Fruit fly (Drosophila melanogaster) whole organism, adult: Measurements from ENCODE around the gene ppk10.

Experiments used
- CG11617 ChIP-seq: fragments of 200-800 bp; sonication (Bioruptor generic); optimal IDR thresholded peaks from 2 replicates; lab custom pipeline; 2017; ENCODE audit warnings: mild to moderate bottlenecking, missing biosample characterization, missing genetic modification reagents, missing genetic modification characterization
- CG12768 ChIP-seq: fragments of 200-800 bp; sonication (Bioruptor generic); optimal IDR thresholded peaks from 2 replicates; lab custom pipeline; 2017; ENCODE audit warnings: missing biosample characterization, missing genetic modification characterization, mild to moderate bottlenecking, moderate library complexity, missing genetic modification reagents
- CG14711 ChIP-seq: fragments of 200-800 bp; sonication (Bioruptor generic); optimal IDR thresholded peaks from 2 replicates; lab custom pipeline; 2018; ENCODE audit warnings: missing biosample characterization, mild to moderate bottlenecking, missing genetic modification characterization, moderate library complexity
- CG1620 ChIP-seq: fragments of 200-800 bp; sonication (Bioruptor generic); optimal IDR thresholded peaks from 2 replicates; lab custom pipeline; 2016; ENCODE audit warnings: missing biosample characterization, missing genetic modification characterization
- CG33017 ChIP-seq: fragments of 200-800 bp; sonication (Bioruptor generic); optimal IDR thresholded peaks from 2 replicates; lab custom pipeline; 2018; ENCODE audit warnings: missing biosample characterization, mild to moderate bottlenecking, missing genetic modification characterization, moderate library complexity
- CG5204 ChIP-seq: fragments of 200-800 bp; sonication (Bioruptor generic); optimal IDR thresholded peaks from 2 replicates; lab custom pipeline; 2016; ENCODE audit warnings: missing biosample characterization, missing genetic modification characterization
- CG7045 ChIP-seq: fragments of 200-800 bp; sonication (Bioruptor generic); optimal IDR thresholded peaks from 2 replicates; lab custom pipeline; 2017; ENCODE audit warnings: missing biosample characterization, mild to moderate bottlenecking, missing genetic modification characterization
- CG7101 ChIP-seq: fragments of 200-800 bp; sonication (Bioruptor generic); optimal IDR thresholded peaks from 2 replicates; lab custom pipeline; 2018; ENCODE audit warnings: missing biosample characterization, mild to moderate bottlenecking, missing genetic modification characterization, moderate library complexity
- Clk ChIP-seq: fragments of 200-800 bp; sonication (Bioruptor generic); optimal IDR thresholded peaks from 2 replicates; lab custom pipeline; 2017; ENCODE audit warnings: missing biosample characterization, missing genetic modification characterization
- Crg-1 ChIP-seq: fragments of 200-800 bp; sonication (Bioruptor generic); optimal IDR thresholded peaks from 2 replicates; lab custom pipeline; 2016; ENCODE audit warnings: missing biosample characterization, missing genetic modification characterization
- Hr96 ChIP-seq: fragments of 200-800 bp; sonication (Bioruptor generic); optimal IDR thresholded peaks from 2 replicates; lab custom pipeline; 2016; ENCODE audit warnings: missing biosample characterization, missing genetic modification characterization
- Mnt ChIP-seq: fragments of 200-800 bp; sonication (Bioruptor generic); optimal IDR thresholded peaks from 2 replicates; lab custom pipeline; 2016; ENCODE audit warnings: missing biosample characterization, mild to moderate bottlenecking, missing genetic modification characterization
- bab1 ChIP-seq: fragments of 200-800 bp; sonication (Bioruptor generic); optimal IDR thresholded peaks from 3 replicates; lab custom pipeline; 2019; ENCODE audit warnings: missing biosample characterization, mild to moderate bottlenecking, missing genetic modification characterization, moderate library complexity
- cic ChIP-seq: fragments of 200-800 bp; sonication (Bioruptor generic); optimal IDR thresholded peaks from 2 replicates; lab custom pipeline; 2017; ENCODE audit warnings: missing biosample characterization, mild to moderate bottlenecking, missing genetic modification characterization, moderate library complexity
- cnc ChIP-seq, 2 experiments: fragments of >200 bp; optimal IDR thresholded peaks; 2 replicates each; lab custom pipeline; 2017
- kay ChIP-seq: fragments of 200-800 bp; sonication (Bioruptor generic); peaks from one replicate; lab custom pipeline; 2016; ENCODE audit warnings: missing biosample characterization, missing genetic modification characterization, borderline replicate concordance
- ovo ChIP-seq: fragments of 200-800 bp; sonication (Bioruptor generic); optimal IDR thresholded peaks from 2 replicates; lab custom pipeline; 2016; ENCODE audit warnings: missing biosample characterization, missing genetic modification characterization
- pad ChIP-seq: fragments of 200-800 bp; sonication (Bioruptor generic); optimal IDR thresholded peaks from 3 replicates; lab custom pipeline; 2017; ENCODE audit warnings: missing biosample characterization, missing genetic modification characterization, mild to moderate bottlenecking, moderate library complexity, missing genetic modification reagents
- tj ChIP-seq: fragments of 200-800 bp; sonication (Bioruptor generic); optimal IDR thresholded peaks from 3 replicates; lab custom pipeline; 2017; ENCODE audit warnings: missing biosample characterization, mild to moderate bottlenecking, missing genetic modification characterization, moderate library complexity
- toe ChIP-seq: fragments of 200-800 bp; sonication (Bioruptor generic); optimal IDR thresholded peaks from 2 replicates; lab custom pipeline; 2016; ENCODE audit warnings: missing biosample characterization, missing genetic modification characterization

The ppk10 gene

DNA sequence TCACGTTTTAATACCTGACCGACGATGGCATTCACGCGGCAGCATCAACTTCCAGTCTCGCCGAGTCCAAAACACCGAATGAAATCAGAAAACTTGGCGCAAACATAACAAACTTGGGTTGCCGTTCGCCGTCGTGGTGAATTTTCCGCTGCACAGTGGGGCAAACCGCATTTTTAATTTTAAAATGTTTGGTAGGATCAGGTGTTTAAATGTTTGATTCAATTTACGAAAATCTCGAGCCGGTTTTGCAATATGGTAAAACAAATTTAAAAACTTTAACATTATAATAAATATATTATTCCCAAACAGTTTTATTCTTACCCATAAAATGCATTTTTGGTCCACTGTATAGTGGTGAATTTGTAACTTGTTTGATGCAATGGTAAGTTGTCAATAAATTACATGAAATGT is 22.1 kb upstream of the ppk10 start, which contains the start of gene RluA-1:
Gene RluA-1 (minus strand): TSS at position 82 of the 411 bp plus-strand sequence.
- TF ChIP-seq toe (GFP tag; lab: Kevin White, UChicago) (no peak), CG14711 (tag; lab: Kevin White, UChicago) (peak; percentile 85), CG7101 (tag; lab: Kevin White, UChicago) (peak; percentile 89), ovo (GFP tag; lab: Kevin White, UChicago) (peak; percentile 11), cic (GFP tag; lab: Kevin White, UChicago) (peak; percentile 4), CG5204 (GFP tag; lab: Kevin White, UChicago) (no peak), bab1 (GFP tag; lab: Kevin White, UChicago) (peak; percentile 76), CG11617 (GFP tag; lab: Kevin White, UChicago) (peak; percentile 66), tj (GFP tag; lab: Kevin White, UChicago) (peak; percentile 40), kay (peak; percentile 82), Clk (peak; percentile 28), pad (GFP tag; lab: Kevin White, UChicago) (peak; percentile 65), Crg-1 (GFP tag; lab: Kevin White, UChicago) (peak; percentile 59), Mnt (peak; percentile 54), cnc (optimal IDR thresholded peaks at IDR 0.05; lab: Kevin White, UChicago) (no peak), CG12768 (GFP tag; lab: Kevin White, UChicago) (peak; percentile 86), Hr96 (peak; percentile 61), CG7045 (GFP tag; lab: Kevin White, UChicago) (peak; percentile 93), CG1620 (GFP tag; lab: Kevin White, UChicago) (peak; percentile 38), CG33017 (tag; lab: Kevin White, UChicago) (peak; percentile 90)

DNA sequence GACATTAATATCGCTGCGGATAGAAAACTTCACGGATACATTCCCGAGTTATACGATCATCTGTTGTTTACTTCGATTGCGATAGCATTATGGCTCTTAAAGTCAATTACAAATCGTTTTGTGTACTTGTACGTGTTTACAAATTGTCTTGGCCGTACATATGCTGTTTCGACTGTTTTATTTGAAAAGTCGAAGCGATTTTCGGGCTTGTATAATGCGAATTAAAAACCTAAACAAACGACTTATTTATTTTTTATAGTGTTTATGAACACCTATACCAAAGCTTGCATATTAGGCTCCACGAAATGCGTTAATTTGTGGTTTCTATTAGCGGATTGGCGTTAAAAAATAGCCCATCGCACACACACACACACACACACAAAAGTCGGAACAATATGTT is 20.1 kb upstream of the ppk10 start:
- TF ChIP-seq ovo (GFP tag; lab: Kevin White, UChicago) (no peak), kay (peak; percentile 67)

DNA sequence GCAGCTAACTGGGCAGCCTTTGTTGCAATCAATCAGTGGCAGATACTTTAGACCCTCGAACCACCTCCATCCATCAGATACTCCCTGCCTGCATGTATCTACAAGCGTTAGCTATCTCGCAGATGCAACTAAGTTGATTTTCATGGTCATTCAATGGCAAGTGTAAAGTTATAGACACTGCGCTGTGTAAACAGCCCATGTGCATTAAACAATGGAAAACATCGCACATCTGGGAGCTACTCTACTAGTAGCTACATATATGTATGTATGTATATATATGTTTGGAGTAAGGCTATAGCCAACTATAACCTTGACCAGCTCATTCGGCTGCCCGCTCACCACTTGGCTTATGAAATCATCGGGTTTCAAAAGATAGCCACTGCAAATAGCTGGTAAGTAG is 18.0 kb upstream of the ppk10 start:
- no peak for TF ChIP-seq bab1 (GFP tag; lab: Kevin White, UChicago)
- TF ChIP-seq tj (GFP tag; lab: Kevin White, UChicago) = no peak
- no peak for TF ChIP-seq Hr96
- no peak for TF ChIP-seq toe (GFP tag; lab: Kevin White, UChicago)
- TF ChIP-seq kay = no peak
- TF ChIP-seq cnc (optimal IDR thresholded peaks at IDR 0.05; lab: Kevin White, UChicago) = no peak
- TF ChIP-seq CG5204 (GFP tag; lab: Kevin White, UChicago) = no peak
- no peak for TF ChIP-seq Mnt
- no peak for TF ChIP-seq CG11617 (GFP tag; lab: Kevin White, UChicago)
- no peak for TF ChIP-seq CG7101 (tag; lab: Kevin White, UChicago)
- no peak for TF ChIP-seq CG1620 (GFP tag; lab: Kevin White, UChicago)
- no peak for TF ChIP-seq Crg-1 (GFP tag; lab: Kevin White, UChicago)
- TF ChIP-seq CG7045 (GFP tag; lab: Kevin White, UChicago) = no peak
- TF ChIP-seq CG14711 (tag; lab: Kevin White, UChicago) = no peak
- no peak for TF ChIP-seq ovo (GFP tag; lab: Kevin White, UChicago)
- TF ChIP-seq Clk = no peak

DNA sequence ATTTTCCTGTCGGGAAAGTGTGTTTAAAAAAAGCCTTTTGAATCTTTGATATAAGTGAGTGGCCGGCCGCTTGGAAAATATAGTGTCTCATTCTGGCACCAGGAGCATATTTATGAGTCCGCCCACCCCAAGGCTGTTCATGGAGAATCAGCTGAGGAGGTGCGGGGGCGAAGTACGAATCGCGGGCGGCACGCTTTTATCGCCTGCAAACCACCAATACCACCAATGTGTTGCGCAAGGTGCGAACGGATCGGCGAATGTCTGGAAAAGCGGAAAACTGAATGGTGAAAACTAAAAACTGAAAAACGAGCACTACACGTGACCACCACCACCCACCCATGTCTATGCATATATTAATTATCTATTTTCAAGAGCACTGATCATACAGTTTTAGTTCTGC is 16.8 kb upstream of the ppk10 start:
- TF ChIP-seq CG11617 (GFP tag; lab: Kevin White, UChicago) (no peak), toe (GFP tag; lab: Kevin White, UChicago) (no peak)

DNA sequence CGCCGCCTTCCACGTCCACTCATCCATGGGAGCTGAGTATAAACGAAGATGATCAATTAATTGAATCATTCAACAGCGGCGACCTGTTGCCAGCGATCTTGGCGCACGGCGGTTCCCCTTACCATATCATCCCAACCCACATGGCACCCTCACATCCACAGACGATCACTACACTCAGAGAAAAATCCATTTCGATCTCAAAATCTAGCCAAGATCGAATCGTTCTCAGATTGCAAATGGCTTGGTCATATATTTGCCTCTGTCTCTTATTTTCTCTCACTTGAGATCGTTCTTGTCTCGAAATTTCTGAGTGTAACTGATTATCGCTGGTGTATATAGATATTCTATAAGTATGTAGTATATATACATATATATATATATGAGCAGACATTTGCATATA is 16.2 kb upstream of the ppk10 start:
- TF ChIP-seq kay (peak; percentile 11), toe (GFP tag; lab: Kevin White, UChicago) (no peak), CG7045 (GFP tag; lab: Kevin White, UChicago) (peak; percentile 15)

DNA sequence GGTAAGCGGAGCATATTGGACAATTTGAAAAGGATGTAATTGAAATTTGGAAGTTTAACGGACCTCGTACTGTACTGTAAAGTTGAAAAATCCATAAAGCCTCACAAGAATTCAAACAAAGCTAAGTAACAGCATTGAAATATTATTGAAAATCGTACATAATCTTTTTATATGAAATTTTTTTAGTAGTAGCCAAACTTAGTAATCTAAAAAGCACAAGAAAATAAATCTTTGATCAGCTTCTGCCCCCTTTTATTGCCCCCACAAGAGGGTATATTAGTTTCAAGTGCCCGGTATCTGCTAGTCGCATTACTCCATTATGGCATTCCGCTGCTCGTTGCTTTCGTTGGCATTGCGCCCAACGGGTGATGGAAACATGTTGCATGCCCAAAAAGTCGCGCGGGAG is 14.7 kb upstream of the ppk10 start:
- no peak for TF ChIP-seq CG33017 (tag; lab: Kevin White, UChicago)
- no peak for TF ChIP-seq cnc (optimal IDR thresholded peaks at IDR 0.05; lab: Kevin White, UChicago)
- no peak for TF ChIP-seq Crg-1 (GFP tag; lab: Kevin White, UChicago)
- TF ChIP-seq Mnt = no peak
- no peak for TF ChIP-seq CG11617 (GFP tag; lab: Kevin White, UChicago)
- TF ChIP-seq ovo (GFP tag; lab: Kevin White, UChicago) = no peak
- TF ChIP-seq CG7101 (tag; lab: Kevin White, UChicago) = no peak
- TF ChIP-seq Hr96 = no peak
- no peak for TF ChIP-seq toe (GFP tag; lab: Kevin White, UChicago)
- TF ChIP-seq kay = no peak
- TF ChIP-seq CG1620 (GFP tag; lab: Kevin White, UChicago) = no peak
- TF ChIP-seq tj (GFP tag; lab: Kevin White, UChicago) = no peak

DNA sequence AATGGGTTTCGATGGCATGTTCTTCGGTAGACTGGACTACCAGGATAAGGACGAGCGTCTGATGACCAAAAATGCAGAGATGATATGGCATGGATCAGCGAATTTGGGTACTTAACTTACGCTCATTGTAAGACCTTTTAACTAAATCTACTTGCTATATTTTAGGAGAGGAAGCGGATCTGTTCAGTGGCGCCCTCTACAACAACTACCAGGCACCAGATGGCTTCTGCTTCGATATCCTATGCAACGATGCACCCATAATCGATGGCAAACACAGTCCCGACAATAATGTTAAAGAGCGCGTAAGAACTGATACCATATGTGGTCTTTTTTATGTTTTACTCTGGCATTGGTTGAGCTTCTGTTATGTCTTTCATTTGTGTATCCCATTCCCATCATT is 6.8 kb upstream of the ppk10 start:
- no peak for TF ChIP-seq toe (GFP tag; lab: Kevin White, UChicago)
